Fruit fly (Drosophila melanogaster) whole organism, pupa: ENCODE results near the gene PolG2.

Experiments
- CG12605 ChIP-seq: fragments of 200-800 bp; sonication (Bioruptor generic); IDR thresholded peaks from 2 replicates; pipeline ENCODE4 v1.3.6; 2022; ENCODE audit warnings: missing biosample characterization, missing genetic modification characterization
- CG13204 ChIP-seq: fragments of 200-800 bp; sonication (Bioruptor generic); optimal IDR thresholded peaks from 2 replicates; lab custom pipeline; 2018; ENCODE audit warnings: missing biosample characterization, mild to moderate bottlenecking, missing genetic modification characterization, moderate library complexity
- CG14655 ChIP-seq: fragments of 200-800 bp; sonication (Bioruptor generic); optimal IDR thresholded peaks from 3 replicates; lab custom pipeline; 2017; ENCODE audit warnings: mild to moderate bottlenecking, missing biosample characterization, missing genetic modification reagents, missing genetic modification characterization
- CG15710 ChIP-seq: fragments of 200-800 bp; sonication (Bioruptor generic); optimal IDR thresholded peaks from 2 replicates; lab custom pipeline; 2018; ENCODE audit warnings: missing biosample characterization, mild to moderate bottlenecking, missing genetic modification characterization, moderate library complexity
- CG17806 ChIP-seq: fragments of 200-800 bp; sonication (Bioruptor generic); optimal IDR thresholded peaks from 2 replicates; lab custom pipeline; 2018; ENCODE audit warnings: missing biosample characterization, mild to moderate bottlenecking, missing genetic modification characterization, moderate library complexity
- CG32121 ChIP-seq: fragments of 200-800 bp; sonication (Bioruptor generic); IDR thresholded peaks from 2 replicates; pipeline ENCODE4 v1.3.6; 2022; ENCODE audit warnings: missing biosample characterization, missing genetic modification characterization
- CG34367 ChIP-seq: fragments of 200-800 bp; sonication (Bioruptor generic); optimal IDR thresholded peaks from 2 replicates; lab custom pipeline; 2018; ENCODE audit warnings: missing biosample characterization, mild to moderate bottlenecking, missing genetic modification characterization
- CG8301 ChIP-seq: fragments of 200-800 bp; sonication (Bioruptor generic); optimal IDR thresholded peaks from 2 replicates; lab custom pipeline; 2018; ENCODE audit warnings: missing biosample characterization, mild to moderate bottlenecking, missing genetic modification characterization
- CG9948 ChIP-seq: fragments of 200-800 bp; sonication (Bioruptor generic); optimal IDR thresholded peaks from 2 replicates; lab custom pipeline; 2018; ENCODE audit warnings: missing biosample characterization, mild to moderate bottlenecking, missing genetic modification characterization, moderate library complexity
- EcR ChIP-seq: fragments of 200-800 bp; sonication (Bioruptor generic); optimal IDR thresholded peaks from 3 replicates; lab custom pipeline; 2019; ENCODE audit warnings: missing biosample characterization, missing genetic modification characterization, mild to moderate bottlenecking, moderate library complexity, missing genetic modification reagents
- Ets98B ChIP-seq: fragments of 200-800 bp; sonication (Bioruptor generic); IDR thresholded peaks from 2 replicates; pipeline ENCODE4 v1.3.6; 2022; ENCODE audit warnings: missing biosample characterization, missing genetic modification characterization
- Pif1B ChIP-seq: fragments of 200-800 bp; sonication (Bioruptor generic); optimal IDR thresholded peaks from 3 replicates; lab custom pipeline; 2016; ENCODE audit warnings: missing biosample characterization, missing genetic modification characterization

DNA sequence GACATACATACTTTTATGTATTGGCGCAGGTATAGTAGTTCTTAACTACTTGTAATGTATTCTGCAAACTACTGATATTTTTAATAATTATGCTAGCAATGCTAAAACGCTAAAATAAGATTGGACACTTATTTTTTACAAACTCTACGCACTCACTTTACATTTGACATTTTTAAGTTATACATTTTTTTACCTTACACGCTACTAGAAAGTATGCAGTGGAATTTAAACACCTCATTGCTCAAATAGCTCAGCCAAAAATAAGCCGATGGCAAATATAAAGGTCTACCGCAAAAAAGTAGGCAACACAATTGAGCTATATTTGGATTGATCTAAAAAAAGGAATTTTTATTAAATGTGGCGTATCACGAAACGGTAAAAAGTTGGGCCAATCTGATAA, 9.2 kb upstream of the PolG2 start:
- TF ChIP-seq CG32121 (GFP tag; lab: Robert Waterston, UW) (no peak), CG14655 (GFP tag; lab: Kevin White, UChicago) (no peak), Pif1B (GFP tag; lab: Kevin White, UChicago) (no peak), CG8301 (tag; lab: Kevin White, UChicago) (no peak), CG12605 (GFP tag; lab: Robert Waterston, UW) (no peak), CG13204 (no peak), EcR (GFP tag; lab: Kevin White, UChicago) (no peak), Ets98B (GFP tag; lab: Robert Waterston, UW) (no peak), CG34367 (tag; lab: Kevin White, UChicago) (no peak), CG9948 (tag; lab: Kevin White, UChicago) (no peak), CG15710 (tag; lab: Kevin White, UChicago) (no peak), CG17806 (tag; lab: Kevin White, UChicago) (no peak)
